Fruit fly (Drosophila melanogaster): ENCODE measurements around the gene PDCD-5.

DNA sequence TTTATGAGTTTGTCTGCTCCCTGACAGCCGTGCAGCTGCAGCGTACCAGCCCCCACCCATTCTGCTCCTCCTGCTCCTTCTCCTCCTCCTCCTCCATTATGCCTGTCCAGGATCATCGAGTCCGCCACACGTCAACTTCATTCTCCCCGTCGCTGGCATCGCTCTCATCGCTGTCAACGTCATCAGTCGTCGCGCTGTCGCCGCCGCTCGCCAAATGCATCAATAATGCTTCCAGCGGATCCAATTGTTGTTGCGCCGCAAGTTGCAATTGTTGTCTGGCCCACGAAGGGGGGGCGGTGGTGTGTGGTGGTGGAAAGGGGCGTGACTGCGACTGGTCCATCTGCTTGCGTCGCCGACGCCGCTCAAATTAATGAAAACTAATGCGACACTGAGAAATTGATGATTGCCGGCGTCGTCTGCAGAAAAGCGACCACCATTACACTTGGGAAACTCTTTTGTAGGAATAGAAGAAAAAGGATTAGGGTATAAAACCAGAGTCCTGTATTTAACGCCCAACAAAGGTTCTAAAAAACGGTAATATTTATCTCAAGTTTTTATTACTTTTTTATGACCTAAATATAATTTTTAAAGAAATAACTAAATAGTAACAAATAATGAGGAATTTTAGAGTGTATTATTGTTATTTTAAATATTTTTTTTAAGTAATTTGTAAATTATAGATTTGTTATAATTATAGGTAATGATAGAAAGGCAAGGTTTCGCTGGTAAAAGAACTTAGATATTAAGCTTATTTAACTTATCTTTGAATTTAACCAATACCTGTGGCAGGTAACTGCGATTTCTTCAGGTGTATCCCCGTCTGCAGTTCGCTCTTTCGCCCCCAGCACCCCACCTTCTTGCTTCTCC, 42.5 kb downstream of the PDCD-5 start:
- TF ChIP-seq eg (GFP tag; IDR thresholded peaks at IDR 0.05) (no peak), Eip93F (GFP tag; optimal IDR thresholded peaks at IDR 0.05) (no peak), Ets96B (tag; optimal IDR thresholded peaks at IDR 0.05) (peak; percentile 60), CG6792 (GFP tag; optimal IDR thresholded peaks at IDR 0.05) (peak; percentile 18), CG11762 (GFP tag; optimal IDR thresholded peaks at IDR 0.05; ENCODE audit: insufficient read depth) (no peak), Lpt (GFP tag; optimal IDR thresholded peaks at IDR 0.05) (no peak), Ets21C (GFP tag; optimal IDR thresholded peaks at IDR 0.05) (no peak)

All from whole organism, prepupa.